Worm (Caenorhabditis elegans): ENCODE measurements around the gene ulp-4.
A peak's percentile ranks its signal among the peaks of the same experiment; 100 is the strongest.

Gene ulp-4

ce11 chrII:8129495-8130010, at the start of gene ulp-4 (continued):
- no peak for TF ChIP-seq egl-27 (tag; optimal IDR thresholded peaks at IDR 0.05)
- no peak for TF ChIP-seq ceh-63 (GFP tag; optimal IDR thresholded peaks at IDR 0.05)

DNA sequence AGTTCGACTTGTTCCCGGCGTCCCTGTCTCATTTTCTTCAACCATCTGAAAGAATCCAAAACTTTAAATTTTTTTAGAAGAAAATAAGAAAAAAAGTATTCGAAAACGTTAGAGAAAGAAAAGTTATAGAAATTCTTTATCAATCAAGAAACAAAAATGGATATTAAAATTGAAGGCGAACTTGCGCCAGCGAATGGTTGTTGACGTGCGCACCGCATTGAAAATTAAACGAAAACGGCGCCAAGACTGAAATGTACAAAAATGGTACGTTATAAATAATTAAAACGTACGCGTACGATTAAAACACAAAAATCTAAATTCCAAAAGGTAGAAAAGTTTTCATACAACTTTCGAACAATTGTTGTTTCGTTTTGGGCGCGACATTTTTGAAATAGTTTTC, 43.0 kb upstream of the ulp-4 start, which contains the start of gene K02C4.3:
TSS of gene K02C4.3 (minus strand) at position 51 of the 400 bp plus-strand sequence.
- no peak for TF ChIP-seq ceh-63 (GFP tag; optimal IDR thresholded peaks at IDR 0.05)
- TF ChIP-seq ceh-88 (GFP tag; IDR thresholded peaks at IDR 0.05), result no peak
- peak; percentile 90 to 93 for TF ChIP-seq efl-1 (optimal IDR thresholded peaks at IDR 0.05)
- TF ChIP-seq efl-1 (GFP tag; optimal IDR thresholded peaks at IDR 0.05 in 1 of 2), result peak; percentile 90 to 99
- no peak for TF ChIP-seq aha-1 (tag; optimal IDR thresholded peaks at IDR 0.05)
- peak; percentile 49 for TF ChIP-seq lin-13 (GFP tag; optimal IDR thresholded peaks at IDR 0.05)
- TF ChIP-seq snpc-4 (tag; optimal IDR thresholded peaks at IDR 0.05), result peak; percentile 89
- no peak for TF ChIP-seq pax-3 (tag; optimal IDR thresholded peaks at IDR 0.05)
- no peak for TF ChIP-seq nhr-237 (tag; optimal IDR thresholded peaks at IDR 0.05)
- TF ChIP-seq efl-3 (GFP tag; optimal IDR thresholded peaks at IDR 0.05), result no peak
- no peak for TF ChIP-seq nhr-76 (tag; optimal IDR thresholded peaks at IDR 0.05)
- peak; percentile 50 for TF ChIP-seq lir-3 (tag; optimal IDR thresholded peaks at IDR 0.05; ENCODE audit: poor library complexity)
- no peak for TF ChIP-seq ama-1 (optimal IDR thresholded peaks at IDR 0.05)
- TF ChIP-seq unc-86 (tag; optimal IDR thresholded peaks at IDR 0.05), result peak; percentile 35
- TF ChIP-seq nhr-85 (tag), result peak; percentile 79
- TF ChIP-seq fkh-8 (tag; optimal IDR thresholded peaks at IDR 0.05), result peak; percentile 43
- peak; percentile 77 for TF ChIP-seq tbx-2 (tag; optimal IDR thresholded peaks at IDR 0.05)
- peak; percentile 59 for TF ChIP-seq isw-1 (GFP tag; IDR thresholded peaks at IDR 0.05)
- TF ChIP-seq dsc-1 (tag; optimal IDR thresholded peaks at IDR 0.05), result peak; percentile 78
- peak; percentile 28 for TF ChIP-seq zip-4 (GFP tag; optimal IDR thresholded peaks at IDR 0.05)
- peak; percentile 74 for TF ChIP-seq xbp-1 (tag; optimal IDR thresholded peaks at IDR 0.05)
- peak; percentile 14 for TF ChIP-seq sox-4 (tag; optimal IDR thresholded peaks at IDR 0.05)
- peak; percentile 75 for TF ChIP-seq lin-14 (GFP tag; optimal IDR thresholded peaks at IDR 0.05)
- peak; percentile 12 for TF ChIP-seq fkh-4 (tag; optimal IDR thresholded peaks at IDR 0.05; ENCODE audit: borderline replicate concordance)
- peak; percentile 87 for TF ChIP-seq mep-1 (tag; optimal IDR thresholded peaks at IDR 0.05)
- peak; percentile 18 for TF ChIP-seq elt-2 (tag; optimal IDR thresholded peaks at IDR 0.05)
- peak in 1 of 2 experiments; percentile 60 for TF ChIP-seq mdl-1 (tag; optimal IDR thresholded peaks at IDR 0.05)
- peak; percentile 81 for TF ChIP-seq nhr-47 (tag; optimal IDR thresholded peaks at IDR 0.05)
- peak; percentile 87 to 95 for TF ChIP-seq lin-35 (GFP tag; optimal IDR thresholded peaks at IDR 0.05)
- peak; percentile 31 for TF ChIP-seq fos-1 (tag; optimal IDR thresholded peaks at IDR 0.05)
- TF ChIP-seq nhr-12 (tag; optimal IDR thresholded peaks at IDR 0.05), result no peak
- TF ChIP-seq hlh-4 (tag; optimal IDR thresholded peaks at IDR 0.05), result no peak
- TF ChIP-seq mef-2 (tag; optimal IDR thresholded peaks at IDR 0.05), result no peak
- TF ChIP-seq egl-13 (tag; optimal IDR thresholded peaks at IDR 0.05), result peak; percentile 44
- no peak for TF ChIP-seq mab-9 (GFP tag; IDR thresholded peaks at IDR 0.05)
- TF ChIP-seq dpl-1 (GFP tag; optimal IDR thresholded peaks at IDR 0.05), result peak; percentile 86 to 94 (median 93)
- TF ChIP-seq nhr-77 (tag; optimal IDR thresholded peaks at IDR 0.05), result peak; percentile 33
- TF ChIP-seq sup-37 (GFP tag; optimal IDR thresholded peaks at IDR 0.05), result peak; percentile 25
- peak; percentile 76 for TF ChIP-seq nhr-20 (tag; optimal IDR thresholded peaks at IDR 0.05)
- TF ChIP-seq nhr-71 (tag; optimal IDR thresholded peaks at IDR 0.05), result peak; percentile 85
- peak; percentile 76 for TF ChIP-seq blmp-1 (tag; optimal IDR thresholded peaks at IDR 0.05)
- no peak for TF ChIP-seq ztf-4 (tag; optimal IDR thresholded peaks at IDR 0.05)
- peak; percentile 55 for TF ChIP-seq C04F5.9 (tag; optimal IDR thresholded peaks at IDR 0.05)
- TF ChIP-seq egl-27 (tag; optimal IDR thresholded peaks at IDR 0.05), result no peak
- peak; percentile 60 for TF ChIP-seq lin-39 (tag; optimal IDR thresholded peaks at IDR 0.05)
- TF ChIP-seq ztf-11 (tag; optimal IDR thresholded peaks at IDR 0.05), result peak in 1 of 2 experiments; percentile 63
- no peak for TF ChIP-seq zag-1 (tag; optimal IDR thresholded peaks at IDR 0.05)
- TF ChIP-seq hlh-17 (GFP tag; optimal IDR thresholded peaks at IDR 0.05; ENCODE audit: borderline replicate concordance), result no peak
- no peak for TF ChIP-seq ces-1 (GFP tag; optimal IDR thresholded peaks at IDR 0.05)
- no peak for TF ChIP-seq C34B4.2 (tag; optimal IDR thresholded peaks at IDR 0.05)
- peak; percentile 77 for TF ChIP-seq skn-1 (tag; optimal IDR thresholded peaks at IDR 0.05)
